Worm (Caenorhabditis elegans): ENCODE data around the gene col-171.

The col-171 gene

DNA sequence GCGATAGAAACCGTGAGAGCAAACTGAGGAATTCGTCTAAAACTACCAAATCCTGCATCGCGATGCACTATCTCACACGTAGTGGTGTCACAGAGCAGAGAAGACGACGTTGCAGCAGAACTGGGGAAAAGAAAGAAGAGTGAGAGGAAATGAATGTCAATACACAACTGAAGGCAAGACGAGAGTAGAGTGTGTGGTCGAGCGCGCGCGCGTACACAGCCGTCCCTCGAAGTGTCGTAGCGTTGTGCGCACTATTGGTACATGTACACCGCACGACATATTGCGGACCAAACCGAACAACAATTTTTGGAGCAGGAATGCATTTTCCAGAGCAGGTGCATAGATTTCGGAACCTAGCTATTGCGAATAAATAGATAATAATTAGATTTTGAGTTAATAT is 44.3 kb downstream of the col-171 start (continued):
- TF ChIP-seq mdl-1 (tag; optimal IDR thresholded peaks at IDR 0.05) (peak in 1 of 2 experiments; percentile 39), ceh-20 (GFP tag; IDR thresholded peaks at IDR 0.05) (peak; percentile 73), hlh-11 (tag; optimal IDR thresholded peaks at IDR 0.05) (peak; percentile 54), ceh-32 (tag; optimal IDR thresholded peaks at IDR 0.05; ENCODE audit: poor library complexity) (no peak), nhr-41 (GFP tag; IDR thresholded peaks at IDR 0.05) (no peak), nhr-28 (tag; optimal IDR thresholded peaks at IDR 0.05) (peak; percentile 79), hmg-1.1 (GFP tag; IDR thresholded peaks at IDR 0.05) (peak; percentile 87), dve-1 (tag; optimal IDR thresholded peaks at IDR 0.05; ENCODE audit: insufficient read depth) (peak; percentile 22), nhr-11 (tag; optimal IDR thresholded peaks at IDR 0.05) (no peak), rbr-2 (tag; optimal IDR thresholded peaks at IDR 0.05) (peak; percentile 88), Y5F2A.4 (GFP tag; optimal IDR thresholded peaks at IDR 0.05) (no peak), hlh-30 (tag; optimal IDR thresholded peaks at IDR 0.05; ENCODE audit: insufficient read depth) (peak; percentile 70)

DNA sequence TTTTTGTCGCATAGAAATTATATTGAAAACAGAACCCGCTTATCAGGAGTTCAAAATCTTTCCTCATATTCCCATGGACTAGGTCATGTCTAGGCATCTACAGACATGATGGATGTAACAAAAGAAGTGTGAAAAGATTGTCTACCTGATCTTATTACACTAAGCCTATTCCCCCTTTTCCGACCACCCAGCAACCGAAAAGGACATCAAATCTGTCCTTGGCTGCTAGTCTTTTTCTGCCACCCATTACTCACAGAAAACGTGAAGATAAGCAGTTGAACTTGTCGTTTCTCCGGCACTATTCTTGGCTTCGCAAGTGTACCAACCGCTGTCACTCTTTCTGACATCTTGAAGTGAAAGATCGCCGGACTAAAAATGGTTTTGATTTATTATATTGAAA is 48.8 kb downstream of the col-171 start:
- TF ChIP-seq unc-62 (GFP tag; optimal IDR thresholded peaks at IDR 0.05 in 1 of 2), result peak in 1 of 2 experiments; percentile 74
- TF ChIP-seq unc-62 (tag; optimal IDR thresholded peaks at IDR 0.05), result no peak
- no peak for TF ChIP-seq fkh-10 (GFP tag; optimal IDR thresholded peaks at IDR 0.05)

ce11 chrX:6384537-6384936 is 50.4 kb downstream of the col-171 start:
- no peak for TF ChIP-seq pqm-1 (tag; optimal IDR thresholded peaks at IDR 0.05)
- TF ChIP-seq aha-1 (tag), result peak; percentile 12

Measured in whole organism, L4 larva.